Fruit fly (Drosophila melanogaster): ENCODE measurements around the gene Dus4.

Dus4 gene

DNA sequence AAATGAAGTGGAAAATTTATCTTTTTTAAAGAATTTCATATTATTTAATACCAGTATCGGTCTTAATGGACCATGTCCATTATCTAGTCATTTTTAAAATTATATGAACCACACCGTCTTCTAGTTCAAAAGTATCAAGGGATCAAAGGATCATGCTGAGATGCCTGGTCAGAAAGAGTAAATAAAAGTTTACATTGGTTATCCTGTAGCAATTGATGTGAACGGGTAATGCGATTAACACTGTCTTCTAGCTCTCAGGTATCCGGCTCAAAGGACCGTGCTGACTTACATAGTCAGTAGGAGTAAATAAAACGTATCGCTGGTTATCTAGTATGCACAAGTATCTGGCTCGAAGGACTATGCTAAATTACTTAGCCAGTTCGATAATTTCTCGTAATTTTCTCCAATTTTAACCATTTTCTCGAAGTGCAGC is 43.9 kb upstream of the Dus4 start (continued):
- TF ChIP-seq CG6813 (GFP tag; optimal IDR thresholded peaks at IDR 0.05) (peak; percentile 8), Sox100B (GFP tag; optimal IDR thresholded peaks at IDR 0.05) (peak; percentile 62), ac (GFP tag; optimal IDR thresholded peaks at IDR 0.05) (no peak), bcd (GFP tag; optimal IDR thresholded peaks at IDR 0.05) (peak; percentile 15), gem (tag; optimal IDR thresholded peaks at IDR 0.05) (peak; percentile 51), Hmr (GFP tag; optimal IDR thresholded peaks at IDR 0.05) (peak; percentile 54), CG12155 (GFP tag; optimal IDR thresholded peaks at IDR 0.05) (no peak), zfh2 (GFP tag; optimal IDR thresholded peaks at IDR 0.05) (peak; percentile 13), CG31441 (GFP tag; IDR thresholded peaks at IDR 0.05) (0 out of 2 replicates have a peak, but pooled peaks have one; percentile 30), Side (GFP tag; optimal IDR thresholded peaks at IDR 0.05) (no peak), E2f1 (GFP tag; IDR thresholded peaks at IDR 0.05) (no peak), BtbVII (GFP tag; optimal IDR thresholded peaks at IDR 0.05) (peak; percentile 18), CG3726 (GFP tag; IDR thresholded peaks at IDR 0.05) (no peak), seq (GFP tag; IDR thresholded peaks at IDR 0.05) (peak; percentile 19; the same call in 1 of the 2 replicates), CG4424 (GFP tag; optimal IDR thresholded peaks at IDR 0.05) (peak; percentile 35), Nf-YC (tag; optimal IDR thresholded peaks at IDR 0.05) (peak; percentile 14), pho (GFP tag; optimal IDR thresholded peaks at IDR 0.05) (peak; percentile 37), CG9437 (GFP tag; optimal IDR thresholded peaks at IDR 0.05) (peak; percentile 47), Fer1 (GFP tag; optimal IDR thresholded peaks at IDR 0.05) (peak; percentile 24), dmrt99B (tag; optimal IDR thresholded peaks at IDR 0.05) (peak; percentile 55), CG13296 (GFP tag; optimal IDR thresholded peaks at IDR 0.05) (peak; percentile 11), CG18476 (GFP tag; optimal IDR thresholded peaks at IDR 0.05) (peak; percentile 6), Rfx (GFP tag; IDR thresholded peaks at IDR 0.05) (no peak), CG7839 (tag; optimal IDR thresholded peaks at IDR 0.05) (peak; percentile 38), CG11560 (tag; IDR thresholded peaks at IDR 0.05) (0 out of 3 replicates have a peak, but pooled peaks have one; percentile 42), org-1 (GFP tag; optimal IDR thresholded peaks at IDR 0.05) (peak; percentile 8), Xbp1 (GFP tag; optimal IDR thresholded peaks at IDR 0.05) (peak; percentile 9), mam (GFP tag; optimal IDR thresholded peaks at IDR 0.05) (peak; percentile 44), sens (GFP tag) (peak; percentile 84), NfI (GFP tag; optimal IDR thresholded peaks at IDR 0.05) (no peak), CG6854 (GFP tag; optimal IDR thresholded peaks at IDR 0.05) (peak; percentile 29), Sox102F (GFP tag; optimal IDR thresholded peaks at IDR 0.05) (peak; percentile 5), CG15011 (GFP tag; optimal IDR thresholded peaks at IDR 0.05) (peak; percentile 10), CG14710 (tag; optimal IDR thresholded peaks at IDR 0.05) (peak; percentile 35), CG10267 (tag; optimal IDR thresholded peaks at IDR 0.05) (peak; percentile 14), sug (tag; optimal IDR thresholded peaks at IDR 0.05) (peak; percentile 29), CG30403 (GFP tag; optimal IDR thresholded peaks at IDR 0.05) (peak; percentile 56), kni (GFP tag; optimal IDR thresholded peaks at IDR 0.05) (no peak), CG17361 (GFP tag; IDR thresholded peaks at IDR 0.05) (peak; percentile 70; the same call in 2 of the 3 replicates), ATbp (GFP tag; optimal IDR thresholded peaks at IDR 0.05) (no peak), CG16815 (GFP tag; optimal IDR thresholded peaks at IDR 0.05) (peak; percentile 7), Hr3 (GFP tag; optimal IDR thresholded peaks at IDR 0.05) (peak; percentile 12), cg (GFP tag; optimal IDR thresholded peaks at IDR 0.05) (no peak), CG15479 (GFP tag; optimal IDR thresholded peaks at IDR 0.05) (no peak), CG2889 (GFP tag; IDR thresholded peaks at IDR 0.05) (no peak), CG34376 (GFP tag; optimal IDR thresholded peaks at IDR 0.05) (peak; percentile 34), Deaf1 (tag; optimal IDR thresholded peaks at IDR 0.05) (no peak), dpn (GFP tag; optimal IDR thresholded peaks at IDR 0.05) (peak in 1 of 2 experiments; percentile 18), CG9215 (GFP tag; IDR thresholded peaks at IDR 0.05) (peak; percentile 33; the same call in 1 of the 2 replicates), CG10979 (tag; optimal IDR thresholded peaks at IDR 0.05) (peak; percentile 22)

All from whole organism, embryonic.